Worm (Caenorhabditis elegans) whole organism, midembryonic: ENCODE measurements around the gene gsnl-1.

ENCODE experiments used
- T22C8.4 ChIP-seq: fragments of 200-800 bp; sonication (Bioruptor generic); IDR thresholded peaks from 2 replicates; pipeline ENCODE4 v1.3.6; 2022; ENCODE audit warnings: missing genetic modification characterization, missing compliant biosample characterization
- cog-1 ChIP-seq: sonication (generic microtip); optimal IDR thresholded peaks from 2 replicates; lab custom pipeline; 2016; ENCODE audit warnings: missing genetic modification characterization, missing compliant biosample characterization
- flt-1 ChIP-seq: fragments of 200-800 bp; sonication (Bioruptor generic); IDR thresholded peaks from 2 replicates; pipeline ENCODE4 v1.3.6; 2022; ENCODE audit warnings: missing genetic modification characterization, missing compliant biosample characterization
- klf-2 ChIP-seq: fragments of 200-800 bp; sonication (Bioruptor generic); conservative IDR thresholded peaks from 2 replicates; pipeline ENCODE4 v1.3.6; 2022; ENCODE audit warnings: missing genetic modification reagents, missing genetic modification characterization, missing compliant biosample characterization
- med-1 ChIP-seq: sonication (generic microtip); optimal IDR thresholded peaks from 2 replicates; lab custom pipeline; 2017; ENCODE audit warnings: missing genetic modification characterization, mild to moderate bottlenecking, missing compliant biosample characterization, antibody characterized with exemption, missing genetic modification reagents; ENCODE audit not compliant: insufficient read depth
- ref-1 ChIP-seq: fragments of 200-800 bp; sonication (Bioruptor generic); conservative IDR thresholded peaks from 2 replicates; pipeline ENCODE4 v1.3.6; 2022; ENCODE audit warnings: missing genetic modification reagents, missing genetic modification characterization, missing compliant biosample characterization
- tab-1 ChIP-seq: fragments of 200-800 bp; sonication (Bioruptor generic); IDR thresholded peaks from 2 replicates; pipeline ENCODE4 v1.3.6; 2022; ENCODE audit warnings: missing genetic modification characterization, missing compliant biosample characterization
- ztf-23 ChIP-seq: fragments of 200-800 bp; sonication (Bioruptor generic); IDR thresholded peaks from 2 replicates; pipeline ENCODE4 v1.3.6; 2022; ENCODE audit warnings: missing genetic modification reagents, missing genetic modification characterization, missing compliant biosample characterization
- ztf-29 ChIP-seq: fragments of 200-800 bp; sonication (Bioruptor generic); IDR thresholded peaks from 2 replicates; pipeline ENCODE4 v1.3.6; 2022; ENCODE audit warnings: missing genetic modification reagents, missing genetic modification characterization, missing compliant biosample characterization

The gsnl-1 gene

ce11 chrV:9496742-9497141 lies at the start of gene gsnl-1:
Gene gsnl-1, plus strand, starts transcription at chrV:9497042.
- TF ChIP-seq cog-1 (tag; lab: Kevin White, UChicago) = no peak
- TF ChIP-seq flt-1 = no peak
- no peak for TF ChIP-seq ztf-23 (GFP tag; lab: Robert Waterston, UW)
- no peak for TF ChIP-seq ztf-29 (GFP tag; lab: Robert Waterston, UW)
- TF ChIP-seq tab-1 (GFP tag; lab: Robert Waterston, UW) = no peak
- no peak for TF ChIP-seq ref-1 (GFP tag; lab: Robert Waterston, UW)
- no peak for TF ChIP-seq klf-2 (GFP tag; lab: Robert Waterston, UW)
- no peak for TF ChIP-seq med-1
- no peak for TF ChIP-seq T22C8.4 (GFP tag; lab: Robert Waterston, UW)

ce11 chrV:9451485-9451884 lies 45.4 kb upstream of the gsnl-1 start:
- TF ChIP-seq cog-1 (tag; lab: Kevin White, UChicago) = no peak
- no peak for TF ChIP-seq ztf-29 (GFP tag; lab: Robert Waterston, UW)
- no peak for TF ChIP-seq flt-1
- TF ChIP-seq tab-1 (GFP tag; lab: Robert Waterston, UW) = no peak
- no peak for TF ChIP-seq ref-1 (GFP tag; lab: Robert Waterston, UW)
- TF ChIP-seq ztf-23 (GFP tag; lab: Robert Waterston, UW) = no peak
- no peak for TF ChIP-seq T22C8.4 (GFP tag; lab: Robert Waterston, UW)
- TF ChIP-seq klf-2 (GFP tag; lab: Robert Waterston, UW) = no peak
- TF ChIP-seq med-1 = no peak

DNA sequence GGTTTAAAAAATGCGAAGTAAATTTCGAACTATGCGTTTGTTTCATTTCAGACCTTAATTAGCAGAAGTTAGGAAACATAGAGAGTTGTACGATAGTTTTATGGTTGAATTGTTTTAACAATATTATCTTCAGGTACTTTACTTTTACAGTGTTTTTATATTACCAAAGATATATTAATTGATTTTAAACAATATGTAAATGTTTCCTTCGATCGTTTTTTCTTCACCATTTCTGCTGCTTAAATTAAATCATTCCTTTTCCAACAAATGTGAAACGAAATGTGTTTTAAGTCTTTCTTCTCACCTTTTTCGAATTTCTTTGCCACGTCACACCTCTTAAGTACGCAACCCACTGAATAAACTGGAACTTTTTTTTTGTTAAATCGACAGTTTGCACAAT lies 43.5 kb upstream of the gsnl-1 start:
- TF ChIP-seq med-1 (no peak), flt-1 (no peak)

- TF ChIP-seq med-1 = no peak
- TF ChIP-seq ztf-23 (GFP tag; lab: Robert Waterston, UW) = no peak
- TF ChIP-seq ref-1 (GFP tag; lab: Robert Waterston, UW) = no peak
- no peak for TF ChIP-seq cog-1 (tag; lab: Kevin White, UChicago)
- TF ChIP-seq flt-1 = no peak
- TF ChIP-seq tab-1 (GFP tag; lab: Robert Waterston, UW) = no peak
- TF ChIP-seq T22C8.4 (GFP tag; lab: Robert Waterston, UW) = no peak
- TF ChIP-seq klf-2 (GFP tag; lab: Robert Waterston, UW) = no peak
Measured at ce11 chrV:9453933-9454332, 42.9 kb upstream of the gsnl-1 start.

ce11 chrV:9457535-9457934 lies 39.3 kb upstream of the gsnl-1 start:
- TF ChIP-seq med-1 (no peak), ref-1 (GFP tag; lab: Robert Waterston, UW) (no peak), tab-1 (GFP tag; lab: Robert Waterston, UW) (no peak), cog-1 (tag; lab: Kevin White, UChicago) (no peak), ztf-23 (GFP tag; lab: Robert Waterston, UW) (no peak), ztf-29 (GFP tag; lab: Robert Waterston, UW) (no peak), flt-1 (no peak), klf-2 (GFP tag; lab: Robert Waterston, UW) (no peak), T22C8.4 (GFP tag; lab: Robert Waterston, UW) (no peak)

DNA sequence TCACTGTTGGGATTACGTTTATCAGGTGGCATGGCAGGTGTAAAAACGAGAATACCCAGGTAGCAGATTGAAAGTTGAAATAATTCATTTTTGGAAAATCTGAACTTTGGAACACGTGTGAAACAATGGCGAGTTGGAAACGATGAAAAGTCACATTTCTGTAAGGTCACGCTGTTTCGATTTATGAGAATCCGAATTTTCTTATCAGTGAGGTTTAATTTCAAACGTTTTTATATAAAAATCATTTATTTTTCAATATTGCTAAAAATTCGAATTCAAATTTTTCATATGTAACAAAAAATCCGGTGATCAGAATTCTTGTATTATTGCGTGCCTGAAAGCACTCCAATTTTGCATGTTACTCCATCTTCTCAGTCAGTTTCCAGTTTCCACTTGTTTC lies 34.2 kb upstream of the gsnl-1 start, which contains the start of gene F07D3.3:
Gene F07D3.3, minus strand, starts transcription at position 101 of the 400 bp plus-strand sequence.
- TF ChIP-seq cog-1 (tag; lab: Kevin White, UChicago) (no peak), med-1 (no peak), ref-1 (GFP tag; lab: Robert Waterston, UW) (no peak), tab-1 (GFP tag; lab: Robert Waterston, UW) (no peak), ztf-29 (GFP tag; lab: Robert Waterston, UW) (no peak), T22C8.4 (GFP tag; lab: Robert Waterston, UW) (no peak), flt-1 (no peak), ztf-23 (GFP tag; lab: Robert Waterston, UW) (no peak), klf-2 (GFP tag; lab: Robert Waterston, UW) (no peak)

DNA sequence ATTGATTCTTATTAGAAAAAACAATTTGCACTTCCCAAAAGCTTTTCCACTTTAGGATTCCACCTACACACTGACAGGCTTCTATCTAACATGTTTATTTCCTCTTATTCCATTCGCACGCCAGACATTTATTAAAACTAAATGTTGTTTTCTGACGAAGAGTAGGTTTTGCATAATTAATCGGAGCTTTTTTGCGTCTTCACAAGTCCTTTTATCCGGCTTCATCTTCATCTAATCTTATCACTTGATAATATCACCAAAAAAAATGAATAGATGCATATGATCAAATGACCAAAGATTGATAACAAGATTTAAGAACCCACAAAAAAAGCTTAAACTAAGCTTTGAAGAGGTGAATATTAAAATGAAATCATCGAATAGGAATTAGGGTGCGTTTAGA lies 31.3 kb upstream of the gsnl-1 start:
- no peak for TF ChIP-seq ztf-29 (GFP tag; lab: Robert Waterston, UW)
- no peak for TF ChIP-seq flt-1
- no peak for TF ChIP-seq med-1

DNA sequence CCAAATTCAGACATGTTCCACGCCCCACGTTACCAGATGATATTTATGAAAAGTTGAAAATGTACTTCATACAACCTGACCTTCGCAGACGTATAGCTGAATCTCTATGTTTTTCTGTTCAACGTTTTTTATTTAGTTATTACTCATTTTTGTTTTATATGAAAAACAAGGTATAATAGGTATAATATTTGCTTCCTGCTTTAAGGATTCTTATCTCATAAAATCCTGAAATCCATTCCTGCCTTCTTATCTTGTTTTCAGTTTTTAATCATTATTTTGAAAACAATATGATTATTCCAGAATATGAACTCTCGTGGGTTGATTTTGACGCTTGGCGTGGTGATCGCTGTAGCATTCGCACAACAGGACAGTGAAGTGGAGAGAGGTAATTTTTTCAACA lies 25.2 kb upstream of the gsnl-1 start, which contains the start of gene flp-6:
Gene flp-6, plus strand, starts transcription at position 301 of the 400 bp plus-strand sequence.
- no peak for TF ChIP-seq tab-1 (GFP tag; lab: Robert Waterston, UW)
- no peak for TF ChIP-seq ref-1 (GFP tag; lab: Robert Waterston, UW)
- no peak for TF ChIP-seq med-1
- no peak for TF ChIP-seq flt-1
- TF ChIP-seq cog-1 (tag; lab: Kevin White, UChicago) = no peak
- no peak for TF ChIP-seq T22C8.4 (GFP tag; lab: Robert Waterston, UW)
- TF ChIP-seq ztf-29 (GFP tag; lab: Robert Waterston, UW) = no peak

ce11 chrV:9473924-9474323 lies 22.9 kb upstream of the gsnl-1 start:
- no peak for TF ChIP-seq ztf-23 (GFP tag; lab: Robert Waterston, UW)
- no peak for TF ChIP-seq klf-2 (GFP tag; lab: Robert Waterston, UW)
- TF ChIP-seq flt-1 = no peak
- no peak for TF ChIP-seq T22C8.4 (GFP tag; lab: Robert Waterston, UW)
- TF ChIP-seq med-1 = no peak
- no peak for TF ChIP-seq ztf-29 (GFP tag; lab: Robert Waterston, UW)
- TF ChIP-seq cog-1 (tag; lab: Kevin White, UChicago) = no peak
- no peak for TF ChIP-seq ref-1 (GFP tag; lab: Robert Waterston, UW)
- TF ChIP-seq tab-1 (GFP tag; lab: Robert Waterston, UW) = no peak

- TF ChIP-seq flt-1 = no peak
- no peak for TF ChIP-seq klf-2 (GFP tag; lab: Robert Waterston, UW)
- no peak for TF ChIP-seq cog-1 (tag; lab: Kevin White, UChicago)
- no peak for TF ChIP-seq ztf-23 (GFP tag; lab: Robert Waterston, UW)
- no peak for TF ChIP-seq T22C8.4 (GFP tag; lab: Robert Waterston, UW)
- no peak for TF ChIP-seq med-1
- TF ChIP-seq tab-1 (GFP tag; lab: Robert Waterston, UW) = no peak
- no peak for TF ChIP-seq ztf-29 (GFP tag; lab: Robert Waterston, UW)
- no peak for TF ChIP-seq ref-1 (GFP tag; lab: Robert Waterston, UW)
Measured at ce11 chrV:9477863-9478262, 19.0 kb upstream of the gsnl-1 start, which contains the start of gene nas-3. Gene nas-3, plus strand, starts transcription at chrV:9478163.
